Worm (Caenorhabditis elegans) whole organism, late embryonic: Measurements from ENCODE around the gene ZK1290.11.

Source experiments
- ama-1 ChIP-seq: fragments of 150-350 bp; optimal IDR thresholded peaks from 2 replicates; lab custom pipeline; 2014
- hlh-8 ChIP-seq: sonication (generic microtip); optimal IDR thresholded peaks from 2 replicates; lab custom pipeline; 2016; ENCODE audit warnings: missing genotype, missing genetic modification characterization, missing compliant biosample characterization
- pqm-1 ChIP-seq: sonication (generic microtip); optimal IDR thresholded peaks from 2 replicates; lab custom pipeline; 2016; ENCODE audit warnings: missing genetic modification characterization, missing compliant biosample characterization

DNA sequence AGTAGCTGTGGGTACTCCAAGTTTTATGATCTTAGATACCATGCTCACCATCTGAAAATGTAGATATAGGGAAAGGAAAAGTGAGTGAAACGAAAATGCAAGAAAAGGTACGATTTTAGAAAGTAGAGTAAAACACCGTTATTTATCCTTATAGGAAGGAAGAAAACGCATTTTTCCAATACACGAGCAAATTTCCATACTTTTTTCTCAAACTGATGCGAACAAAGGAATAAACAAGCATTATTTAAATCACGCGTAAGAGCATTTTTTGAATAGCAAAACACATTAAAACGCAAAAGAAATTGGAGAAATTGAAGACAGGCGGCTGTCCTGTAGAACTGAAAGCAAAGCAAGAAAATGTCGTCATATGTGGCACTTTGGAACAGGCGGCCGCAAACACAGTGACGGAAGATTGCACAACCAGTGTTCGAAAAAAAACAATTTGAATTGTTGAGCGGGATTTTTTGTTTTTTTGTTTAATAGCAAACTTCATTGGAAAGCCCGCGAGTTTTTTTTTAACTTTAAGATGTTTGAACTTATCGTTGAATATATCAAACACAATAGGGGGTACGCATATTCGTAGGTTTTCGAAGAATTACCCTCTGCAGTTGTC lies 37.4 kb upstream of the ZK1290.11 start, which contains the start of gene pgam-5:
- TF ChIP-seq hlh-8 (tag; lab: Kevin White, UChicago) (no peak), pqm-1 (tag; lab: Kevin White, UChicago) (no peak), ama-1 (lab: Kevin White, UChicago) (no peak)
